Worm (Caenorhabditis elegans) whole organism, midembryonic: ENCODE results near the gene mdt-21.

Experiments
- flt-1 ChIP-seq: fragments of 200-800 bp; sonication (Bioruptor generic); IDR thresholded peaks from 2 replicates; pipeline ENCODE4 v1.3.6; 2022; ENCODE audit warnings: missing genetic modification characterization, missing compliant biosample characterization
- klf-2 ChIP-seq: fragments of 200-800 bp; sonication (Bioruptor generic); conservative IDR thresholded peaks from 2 replicates; pipeline ENCODE4 v1.3.6; 2022; ENCODE audit warnings: missing genetic modification reagents, missing genetic modification characterization, missing compliant biosample characterization
- ref-1 ChIP-seq: fragments of 200-800 bp; sonication (Bioruptor generic); conservative IDR thresholded peaks from 2 replicates; pipeline ENCODE4 v1.3.6; 2022; ENCODE audit warnings: missing genetic modification reagents, missing genetic modification characterization, missing compliant biosample characterization
- ztf-29 ChIP-seq: fragments of 200-800 bp; sonication (Bioruptor generic); IDR thresholded peaks from 2 replicates; pipeline ENCODE4 v1.3.6; 2022; ENCODE audit warnings: missing genetic modification reagents, missing genetic modification characterization, missing compliant biosample characterization

DNA sequence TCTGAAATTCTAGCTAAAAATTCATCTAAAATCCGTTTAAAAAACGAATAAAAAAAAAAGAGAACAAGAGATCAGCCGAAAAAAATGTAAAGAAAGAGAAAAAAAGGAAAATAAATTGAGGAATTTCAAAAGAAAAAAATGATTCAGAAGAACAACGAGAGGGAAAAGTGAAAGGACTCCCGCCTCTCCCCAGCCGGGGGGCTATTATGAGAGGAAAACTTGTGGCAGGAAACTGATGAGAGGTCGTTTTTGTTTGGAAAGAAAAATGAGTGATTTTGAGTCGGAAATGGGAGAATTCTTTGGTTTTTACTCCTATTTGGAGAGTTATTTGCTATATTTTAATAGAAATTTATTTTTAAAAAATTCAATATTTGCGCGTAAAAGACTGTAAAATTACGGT lies 35.2 kb upstream of the mdt-21 start:
- TF ChIP-seq ref-1 (GFP tag; lab: Robert Waterston, UW) = no peak
- no peak for TF ChIP-seq klf-2 (GFP tag; lab: Robert Waterston, UW)
- TF ChIP-seq ztf-29 (GFP tag; lab: Robert Waterston, UW) = no peak
- TF ChIP-seq flt-1 (GFP tag; lab: Robert Waterston, UW) = no peak
